Fruit fly (Drosophila melanogaster) whole organism, embryonic: Measurements from ENCODE around the gene SmE.

Experiments used
- Ada2b ChIP-seq: fragments of 200-800 bp; sonication (Bioruptor generic); IDR thresholded peaks from 2 replicates; pipeline ENCODE4 v1.3.6; 2022; ENCODE audit warnings: missing biosample characterization, missing genetic modification characterization
- Atf6 ChIP-seq: fragments of 200-800 bp; sonication (Bioruptor generic); IDR thresholded peaks from 2 replicates; pipeline ENCODE4 v1.3.6; 2022; ENCODE audit warnings: missing biosample characterization, missing genetic modification characterization
- CG11093 ChIP-seq: fragments of 200-800 bp; sonication (Bioruptor generic); IDR thresholded peaks from 3 replicates; pipeline ENCODE4 v1.3.6; 2022; ENCODE audit warnings: missing biosample characterization, missing genetic modification characterization
- CG12299 ChIP-seq: fragments of 200-800 bp; sonication (Bioruptor generic); optimal IDR thresholded peaks from 2 replicates; lab custom pipeline; 2018; ENCODE audit warnings: missing biosample characterization, mild to moderate bottlenecking, missing genetic modification characterization
- CG12391 ChIP-seq: fragments of 200-800 bp; sonication (Bioruptor generic); optimal IDR thresholded peaks from 3 replicates; lab custom pipeline; 2018; ENCODE audit warnings: missing biosample characterization, mild to moderate bottlenecking, missing genetic modification characterization, moderate library complexity
- CG12769 ChIP-seq: fragments of 200-800 bp; sonication (Bioruptor generic); optimal IDR thresholded peaks from 2 replicates; lab custom pipeline; 2019; ENCODE audit warnings: missing biosample characterization, mild to moderate bottlenecking, missing genetic modification characterization, moderate library complexity
- CG13296 ChIP-seq: fragments of 200-800 bp; sonication (Bioruptor generic); optimal IDR thresholded peaks from 3 replicates; lab custom pipeline; 2018; ENCODE audit warnings: missing biosample characterization, mild to moderate bottlenecking, missing genetic modification characterization
- CG16813 ChIP-seq: fragments of 200-800 bp; sonication (Bioruptor generic); IDR thresholded peaks from 3 replicates; pipeline ENCODE4 v1.3.6; 2022; ENCODE audit warnings: missing biosample characterization, missing genetic modification characterization; ENCODE audit not compliant: partially characterized antibody
- CG17359 ChIP-seq: fragments of 200-800 bp; sonication (Bioruptor generic); optimal IDR thresholded peaks from 3 replicates; lab custom pipeline; 2018; ENCODE audit warnings: missing biosample characterization, mild to moderate bottlenecking, missing genetic modification characterization, moderate library complexity
- CG17829 ChIP-seq: fragments of 200-800 bp; optimal IDR thresholded peaks from 2 replicates; lab custom pipeline; 2019; ENCODE audit warnings: missing biosample characterization, mild to moderate bottlenecking, missing genetic modification characterization, moderate library complexity
- CG18011 ChIP-seq: fragments of 200-800 bp; sonication (Bioruptor generic); optimal IDR thresholded peaks from 2 replicates; lab custom pipeline; 2017; ENCODE audit warnings: missing biosample characterization, missing genetic modification characterization, mild to moderate bottlenecking, moderate library complexity, missing genotype
- CG18764 ChIP-seq: fragments of 200-800 bp; sonication (Bioruptor generic); optimal IDR thresholded peaks from 3 replicates; lab custom pipeline; 2016; ENCODE audit warnings: missing biosample characterization, missing genetic modification characterization
- CG2202 ChIP-seq: fragments of 200-800 bp; sonication (Bioruptor generic); optimal IDR thresholded peaks from 2 replicates; lab custom pipeline; 2018; ENCODE audit warnings: missing biosample characterization, mild to moderate bottlenecking, missing genetic modification characterization
- CG31224 ChIP-seq: fragments of 200-800 bp; sonication (Bioruptor generic); IDR thresholded peaks from 2 replicates; pipeline ENCODE4 v1.3.6; 2022; ENCODE audit warnings: missing biosample characterization, missing genetic modification characterization
- CG32772 ChIP-seq: fragments of 200-800 bp; sonication (Bioruptor generic); IDR thresholded peaks from 2 replicates; pipeline ENCODE4 v1.3.6; 2022; ENCODE audit warnings: missing biosample characterization, missing genetic modification characterization
- CG4424 ChIP-seq: fragments of 200-800 bp; sonication (Bioruptor generic); optimal IDR thresholded peaks from 3 replicates; lab custom pipeline; 2016; ENCODE audit warnings: missing biosample characterization, missing genetic modification characterization
- CG4707 ChIP-seq: fragments of 200-800 bp; sonication (Bioruptor generic); optimal IDR thresholded peaks from 2 replicates; lab custom pipeline; 2018; ENCODE audit warnings: missing biosample characterization, mild to moderate bottlenecking, missing genetic modification characterization, moderate library complexity
- CG9727 ChIP-seq: fragments of 200-800 bp; sonication (Bioruptor generic); optimal IDR thresholded peaks from 3 replicates; lab custom pipeline; 2017; ENCODE audit warnings: missing biosample characterization, mild to moderate bottlenecking, missing genetic modification characterization
- CG9932 ChIP-seq: fragments of 200-800 bp; sonication (Bioruptor generic); IDR thresholded peaks from 2 replicates; pipeline ENCODE4 v1.3.6; 2022; ENCODE audit warnings: missing biosample characterization, missing genetic modification characterization
- D19B ChIP-seq: fragments of 200-800 bp; sonication (Bioruptor generic); optimal IDR thresholded peaks from 2 replicates; lab custom pipeline; 2017; ENCODE audit warnings: missing biosample characterization, mild to moderate bottlenecking, missing genetic modification characterization
- Dip3 ChIP-seq: fragments of 200-800 bp; sonication (Bioruptor generic); optimal IDR thresholded peaks from 3 replicates; lab custom pipeline; 2016; ENCODE audit warnings: missing biosample characterization, missing genetic modification characterization
- Doc3 ChIP-seq: fragments of 200-800 bp; sonication (Bioruptor generic); IDR thresholded peaks from 3 replicates; pipeline ENCODE4 v1.3.6; 2022; ENCODE audit warnings: missing biosample characterization, missing genetic modification characterization; ENCODE audit not compliant: partially characterized antibody
- Dp ChIP-seq: fragments of 200-800 bp; sonication (Bioruptor generic); optimal IDR thresholded peaks from 2 replicates; lab custom pipeline; 2018; ENCODE audit warnings: missing biosample characterization, mild to moderate bottlenecking, missing genetic modification characterization, moderate library complexity
- H15 ChIP-seq: fragments of 200-800 bp; sonication (Bioruptor generic); IDR thresholded peaks from 3 replicates; pipeline ENCODE4 v1.3.6; 2022; ENCODE audit warnings: missing biosample characterization, missing genetic modification characterization
- Mad ChIP-seq: fragments of 200-800 bp; sonication (Bioruptor generic); optimal IDR thresholded peaks from 2 replicates; lab custom pipeline; 2016; ENCODE audit warnings: missing biosample characterization, missing genetic modification characterization
- Oli ChIP-seq: fragments of 200-800 bp; sonication (Bioruptor generic); optimal IDR thresholded peaks from 2 replicates; lab custom pipeline; 2018; ENCODE audit warnings: missing biosample characterization, mild to moderate bottlenecking, missing genetic modification characterization, moderate library complexity
- Opbp ChIP-seq: fragments of 200-800 bp; sonication (Bioruptor generic); IDR thresholded peaks from 3 replicates; pipeline ENCODE4 v1.3.6; 2022; ENCODE audit warnings: missing biosample characterization, missing genetic modification characterization; ENCODE audit not compliant: partially characterized antibody
- YL-1 ChIP-seq: fragments of 200-800 bp; sonication (Bioruptor generic); optimal IDR thresholded peaks from 3 replicates; lab custom pipeline; 2017; ENCODE audit warnings: missing biosample characterization, mild to moderate bottlenecking, missing genetic modification characterization
- ab ChIP-seq: fragments of 200-800 bp; sonication (Bioruptor generic); optimal IDR thresholded peaks from 2 replicates; lab custom pipeline; 2016; ENCODE audit warnings: missing biosample characterization, missing genetic modification characterization
- amos ChIP-seq: fragments of 200-800 bp; sonication (Bioruptor generic); IDR thresholded peaks from 2 replicates; pipeline ENCODE4 v1.3.6; 2022; ENCODE audit warnings: missing biosample characterization, missing genetic modification characterization; ENCODE audit not compliant: partially characterized antibody
- ara ChIP-seq: fragments of 200-800 bp; sonication (Bioruptor generic); IDR thresholded peaks from 2 replicates; pipeline ENCODE4 v1.3.6; 2022; ENCODE audit warnings: missing biosample characterization, missing genetic modification characterization
- cas ChIP-seq: fragments of 200-800 bp; sonication (Bioruptor generic); IDR thresholded peaks from 2 replicates; pipeline ENCODE4 v1.3.6; 2022; ENCODE audit warnings: missing biosample characterization, missing genetic modification characterization
- ci ChIP-seq: fragments of 200-800 bp; sonication (Bioruptor generic); IDR thresholded peaks from 3 replicates; pipeline ENCODE4 v1.3.6; 2022; ENCODE audit warnings: missing biosample characterization, missing genetic modification characterization
- da ChIP-seq: fragments of 200-800 bp; sonication (Bioruptor generic); optimal IDR thresholded peaks from 2 replicates; lab custom pipeline; 2016; ENCODE audit warnings: missing biosample characterization, missing genetic modification characterization
- dmrt99B ChIP-seq: fragments of 200-800 bp; sonication (Bioruptor generic); optimal IDR thresholded peaks from 2 replicates; lab custom pipeline; 2018; ENCODE audit warnings: missing biosample characterization, mild to moderate bottlenecking, missing genetic modification characterization, moderate library complexity
- ems ChIP-seq: fragments of 200-800 bp; sonication (Bioruptor generic); optimal IDR thresholded peaks from 3 replicates; lab custom pipeline; 2016; ENCODE audit warnings: missing biosample characterization, missing genetic modification characterization
- fd96Cb ChIP-seq: fragments of 200-800 bp; sonication (Bioruptor generic); optimal IDR thresholded peaks from 2 replicates; lab custom pipeline; 2018; ENCODE audit warnings: missing biosample characterization, mild to moderate bottlenecking, missing genetic modification characterization, moderate library complexity
- gcm2 ChIP-seq: fragments of 200-800 bp; sonication (Bioruptor generic); optimal IDR thresholded peaks from 2 replicates; lab custom pipeline; 2016; ENCODE audit warnings: missing biosample characterization, missing genetic modification characterization
- gem ChIP-seq: fragments of 200-800 bp; sonication (Bioruptor generic); optimal IDR thresholded peaks from 2 replicates; lab custom pipeline; 2019; ENCODE audit warnings: missing biosample characterization, mild to moderate bottlenecking, missing genetic modification characterization, moderate library complexity
- klu ChIP-seq: fragments of 200-800 bp; sonication (Bioruptor generic); IDR thresholded peaks from 2 replicates; pipeline ENCODE4 v1.3.6; 2022; ENCODE audit warnings: missing biosample characterization, missing genetic modification characterization
- knrl ChIP-seq: fragments of 200-800 bp; sonication (Bioruptor generic); IDR thresholded peaks from 3 replicates; pipeline ENCODE4 v1.3.6; 2022; ENCODE audit warnings: missing biosample characterization, missing genetic modification characterization; ENCODE audit not compliant: partially characterized antibody
- nerfin-2 ChIP-seq: fragments of 200-800 bp; sonication (Bioruptor generic); IDR thresholded peaks from 2 replicates; pipeline ENCODE4 v1.3.6; 2022; ENCODE audit warnings: missing biosample characterization, missing genetic modification characterization; ENCODE audit not compliant: partially characterized antibody
- pho ChIP-seq: fragments of 200-800 bp; sonication (Bioruptor generic); optimal IDR thresholded peaks from 2 replicates; lab custom pipeline; 2016; ENCODE audit warnings: missing biosample characterization, missing genetic modification characterization
- prd ChIP-seq, 3 experiments: fragments of >200 bp in 2 of 3; fragments of 200-800 bp in 1 of 3; sonication (Bioruptor generic) in 1 of 3; optimal IDR thresholded peaks in 2 of 3; IDR thresholded peaks in 1 of 3; 2 replicates in 2 of 3; 3 replicates in 1 of 3; pipeline versions ENCODE4 v1.3.6 to Lab custom; 2017 to 2022; ENCODE audit warnings: missing biosample characterization in 1 of 3, missing genetic modification characterization in 1 of 3
- row ChIP-seq: fragments of 200-800 bp; sonication (Bioruptor generic); IDR thresholded peaks from 3 replicates; pipeline ENCODE4 v1.3.6; 2022; ENCODE audit warnings: missing biosample characterization, missing genetic modification characterization
- sens ChIP-seq: fragments of 200-800 bp; sonication (Bioruptor generic); peaks from one replicate; lab custom pipeline; 2016; ENCODE audit warnings: missing biosample characterization, missing genetic modification characterization
- slp2 ChIP-seq: fragments of 200-800 bp; sonication (Bioruptor generic); optimal IDR thresholded peaks from 2 replicates; lab custom pipeline; 2016; ENCODE audit warnings: missing biosample characterization, missing genetic modification characterization
- sug ChIP-seq: fragments of 200-800 bp; optimal IDR thresholded peaks from 2 replicates; lab custom pipeline; 2019; ENCODE audit warnings: missing biosample characterization, mild to moderate bottlenecking, missing genetic modification characterization, moderate library complexity
- toy ChIP-seq: fragments of 200-800 bp; sonication (Bioruptor generic); IDR thresholded peaks from 2 replicates; pipeline ENCODE4 v1.3.6; 2022; ENCODE audit warnings: missing biosample characterization, missing genetic modification characterization
- usp ChIP-seq: fragments of >200 bp; optimal IDR thresholded peaks from 2 replicates; lab custom pipeline; 2017; ENCODE audit warnings: missing biosample characterization, missing genetic modification characterization
- vnd ChIP-seq: fragments of 200-800 bp; sonication (Bioruptor generic); IDR thresholded peaks from 3 replicates; pipeline ENCODE4 v1.3.6; 2022; ENCODE audit warnings: missing biosample characterization, missing genetic modification characterization; ENCODE audit not compliant: partially characterized antibody
- yki ChIP-seq: fragments of >200 bp; optimal IDR thresholded peaks from 3 replicates; lab custom pipeline; 2018

SmE gene

dm6 chr2L:7838024-7838423, 47.2 kb downstream of the SmE start (continued):
- no peak for TF ChIP-seq CG12769 (tag; lab: Kevin White, UChicago)
- no peak for TF ChIP-seq CG4707 (GFP tag; lab: Kevin White, UChicago)
- TF ChIP-seq knrl (GFP tag; lab: Robert Waterston, UW): no peak
- TF ChIP-seq fd96Cb (tag; lab: Kevin White, UChicago): no peak
- TF ChIP-seq CG17829 (tag; lab: Kevin White, UChicago): no peak
- peak; percentile 13 for TF ChIP-seq CG9727
- no peak for TF ChIP-seq CG13296
- TF ChIP-seq toy (GFP tag; lab: Robert Waterston, UW): no peak
- TF ChIP-seq D19B (GFP tag; lab: Kevin White, UChicago): no peak
- TF ChIP-seq dmrt99B (tag; lab: Kevin White, UChicago): peak; percentile 40
- TF ChIP-seq CG17359: no peak
- TF ChIP-seq yki (lab: Kevin White, UChicago): no peak
- TF ChIP-seq CG18764: no peak
- no peak for TF ChIP-seq klu (GFP tag; lab: Robert Waterston, UW)
- no peak for TF ChIP-seq nerfin-2 (GFP tag; lab: Robert Waterston, UW)
- no peak for TF ChIP-seq ara
- no peak for TF ChIP-seq Dp (GFP tag; lab: Kevin White, UChicago)
- no peak for TF ChIP-seq prd (optimal IDR thresholded peaks at IDR 0.05; lab: Kevin White, UChicago)
- TF ChIP-seq prd (GFP tag; IDR thresholded peaks at IDR 0.05; lab: Robert Waterston, UW): no peak
- TF ChIP-seq Opbp (GFP tag; lab: Robert Waterston, UW): no peak
- TF ChIP-seq CG4424 (GFP tag; lab: Kevin White, UChicago): no peak
- TF ChIP-seq CG9932 (GFP tag; lab: Robert Waterston, UW): 0 out of 2 replicates have a peak, but pooled peaks have one; percentile 15
- TF ChIP-seq CG18011 (GFP tag; lab: Kevin White, UChicago): no peak
- no peak for TF ChIP-seq Atf6 (GFP tag; lab: Robert Waterston, UW)
- TF ChIP-seq ci (GFP tag; lab: Robert Waterston, UW): no peak
- TF ChIP-seq row (GFP tag; lab: Robert Waterston, UW): peak; percentile 41; the same call in 1 of the 3 replicates
- peak; percentile 37 for TF ChIP-seq gem
- 0 out of 2 replicates have a peak, but pooled peaks have one; percentile 13 for TF ChIP-seq CG32772 (GFP tag; lab: Robert Waterston, UW)
- no peak for TF ChIP-seq Doc3 (GFP tag; lab: Robert Waterston, UW)
- no peak for TF ChIP-seq da (GFP tag; lab: Kevin White, UChicago)
- no peak for TF ChIP-seq H15
- no peak for TF ChIP-seq Mad (GFP tag; lab: Kevin White, UChicago)
- no peak for TF ChIP-seq YL-1
- TF ChIP-seq cas: no peak
- TF ChIP-seq CG31224 (GFP tag; lab: Robert Waterston, UW): no peak
- no peak for TF ChIP-seq usp (GFP tag; lab: Kevin White, UChicago)
- no peak for TF ChIP-seq CG2202 (tag; lab: Kevin White, UChicago)
- TF ChIP-seq ems (GFP tag; lab: Kevin White, UChicago): no peak
- TF ChIP-seq Dip3 (GFP tag; lab: Kevin White, UChicago): no peak
- TF ChIP-seq gcm2: no peak
- no peak for TF ChIP-seq pho
- TF ChIP-seq ab: no peak
- TF ChIP-seq amos (GFP tag; lab: Robert Waterston, UW): no peak
- TF ChIP-seq CG12299 (tag; lab: Kevin White, UChicago): no peak
- TF ChIP-seq sens (GFP tag; lab: Kevin White, UChicago): no peak
- no peak for TF ChIP-seq sug (tag; lab: Kevin White, UChicago)
- TF ChIP-seq slp2: no peak
- TF ChIP-seq CG16813 (GFP tag; lab: Robert Waterston, UW): no peak
- no peak for TF ChIP-seq Ada2b
- TF ChIP-seq CG12391 (tag; lab: Kevin White, UChicago): no peak
- no peak for TF ChIP-seq vnd (GFP tag; lab: Robert Waterston, UW)
- TF ChIP-seq Oli (tag; lab: Kevin White, UChicago): peak; percentile 32
- TF ChIP-seq CG11093 (GFP tag; lab: Robert Waterston, UW): no peak
